Worm (Caenorhabditis elegans): ENCODE results near the gene pgam-5.

DNA sequence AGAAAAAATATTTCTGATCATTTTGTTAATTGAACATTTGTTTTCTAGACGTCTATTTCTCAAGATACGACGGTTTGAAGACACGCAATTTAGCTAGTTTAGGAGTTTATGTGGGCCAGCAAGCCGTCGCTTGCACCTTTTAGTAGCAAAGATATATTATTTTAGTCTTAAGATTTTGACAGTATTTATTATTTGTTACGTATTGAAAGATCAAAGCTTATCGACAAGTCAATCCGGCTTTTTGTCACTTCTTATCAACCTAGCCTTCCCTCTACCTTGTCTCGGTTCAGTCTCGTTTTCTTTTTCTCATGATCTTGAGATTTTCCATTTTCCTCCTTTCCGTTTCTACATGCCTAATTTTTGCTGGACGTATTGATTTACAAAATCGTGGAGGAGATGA, 24.4 kb downstream of the pgam-5 start, which contains the start of gene F35D2.2:
- TF ChIP-seq rcor-1 (GFP tag; IDR thresholded peaks at IDR 0.05) (no peak), lin-35 (GFP tag; optimal IDR thresholded peaks at IDR 0.05) (no peak), egl-44 (GFP tag; IDR thresholded peaks at IDR 0.05) (no peak), K11D2.4 (GFP tag; IDR thresholded peaks at IDR 0.05) (no peak)
